Worm (Caenorhabditis elegans): ENCODE results near the gene col-163.

DNA sequence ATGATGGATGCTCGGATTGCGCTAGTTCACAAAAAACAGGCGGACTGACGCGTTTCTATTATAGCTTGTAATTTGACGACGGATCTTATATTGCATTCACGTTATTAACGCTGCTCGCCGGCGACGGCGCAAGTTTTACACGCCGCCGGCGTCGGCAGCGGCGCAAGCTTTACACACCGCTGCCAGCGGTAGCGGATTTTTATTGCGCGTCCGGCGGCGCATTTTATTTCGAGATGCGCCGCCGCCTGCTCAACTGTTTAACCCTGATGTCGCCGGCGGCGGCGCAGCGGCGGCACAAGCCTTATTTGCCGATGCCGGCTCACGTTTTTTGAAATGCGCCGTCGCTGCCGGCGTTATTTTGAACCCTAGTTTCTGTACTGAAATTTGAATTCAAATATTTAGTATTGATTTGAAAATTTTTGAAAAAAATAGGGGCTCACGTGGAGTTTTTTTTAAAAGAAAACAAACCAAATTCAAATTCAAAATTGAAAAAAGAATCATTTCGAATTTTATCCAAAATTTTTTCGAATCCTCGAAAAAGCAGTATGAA, 4.8 kb downstream of the col-163 start, which contains the start of gene ttr-57:
- no peak for TF ChIP-seq ets-4 (tag; optimal IDR thresholded peaks at IDR 0.05)
- no peak for TF ChIP-seq ceh-48 (tag; optimal IDR thresholded peaks at IDR 0.05)
- no peak for TF ChIP-seq rnt-1 (tag; optimal IDR thresholded peaks at IDR 0.05)
- no peak for TF ChIP-seq K02D7.2 (tag; optimal IDR thresholded peaks at IDR 0.05)
- no peak for TF ChIP-seq fax-1 (tag; optimal IDR thresholded peaks at IDR 0.05)
- no peak for TF ChIP-seq lim-6 (tag; optimal IDR thresholded peaks at IDR 0.05)
- TF ChIP-seq fkh-10 (GFP tag; optimal IDR thresholded peaks at IDR 0.05), result no peak
- TF ChIP-seq elt-4 (tag; optimal IDR thresholded peaks at IDR 0.05), result no peak
- no peak for TF ChIP-seq ama-1 (optimal IDR thresholded peaks at IDR 0.05)
- no peak for TF ChIP-seq hlh-8 (tag; optimal IDR thresholded peaks at IDR 0.05)
- TF ChIP-seq tbx-2 (tag; optimal IDR thresholded peaks at IDR 0.05), result no peak
- TF ChIP-seq C38D4.7 (GFP tag; optimal IDR thresholded peaks at IDR 0.05), result no peak
- no peak for TF ChIP-seq unc-86 (tag; optimal IDR thresholded peaks at IDR 0.05)
- no peak for TF ChIP-seq nhr-11 (tag; optimal IDR thresholded peaks at IDR 0.05)
